Worm (Caenorhabditis elegans): Measurements from ENCODE around the gene fbxa-10.
A peak's percentile ranks its signal among the peaks of the same experiment; 100 is the strongest.

fbxa-10 gene

ce11 chrIII:966259-966658, 14.1 kb downstream of the fbxa-10 start:
- no peak for TF ChIP-seq tab-1 (GFP tag; IDR thresholded peaks at IDR 0.05)
- TF ChIP-seq flt-1 (GFP tag; IDR thresholded peaks at IDR 0.05) = no peak
- no peak for TF ChIP-seq T22C8.4 (GFP tag; IDR thresholded peaks at IDR 0.05)
- no peak for TF ChIP-seq klf-2 (GFP tag; conservative IDR thresholded peaks at IDR 0.05)

- TF ChIP-seq cog-1 (tag; optimal IDR thresholded peaks at IDR 0.05) (no peak), klf-2 (GFP tag; conservative IDR thresholded peaks at IDR 0.05) (no peak), tab-1 (GFP tag; IDR thresholded peaks at IDR 0.05) (peak; percentile 61; the same call in 1 of the 2 replicates)
These were observed 18.7 kb downstream of the fbxa-10 start for ce11 chrIII:970928-971327.

DNA sequence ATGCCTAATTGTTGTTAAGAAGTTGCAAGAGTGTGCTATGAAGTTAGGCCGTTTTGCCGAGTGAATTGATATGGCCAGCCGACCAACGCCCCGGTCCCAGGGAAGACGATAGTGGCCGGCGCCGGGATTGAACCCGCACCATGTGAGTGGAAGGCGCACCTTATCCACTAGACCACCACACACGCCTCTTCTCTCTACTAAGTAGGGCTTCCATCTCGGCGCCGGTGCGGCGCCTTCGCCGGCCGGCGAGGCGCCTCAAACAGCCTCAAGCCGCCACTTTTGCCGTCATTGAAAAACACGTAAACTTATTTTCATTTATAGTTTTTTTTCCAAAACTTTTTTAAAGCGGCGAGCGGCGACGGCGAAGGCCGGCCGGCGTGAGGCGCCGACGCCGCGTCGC, 26.7 kb downstream of the fbxa-10 start:
- TF ChIP-seq flt-1 (GFP tag; IDR thresholded peaks at IDR 0.05) = 0 out of 2 replicates have a peak, but pooled peaks have one; percentile 15
- no peak for TF ChIP-seq tab-1 (GFP tag; IDR thresholded peaks at IDR 0.05)

ce11 chrIII:981960-982359, 29.8 kb downstream of the fbxa-10 start:
- no peak for TF ChIP-seq ref-1 (GFP tag; conservative IDR thresholded peaks at IDR 0.05)
- no peak for TF ChIP-seq flt-1 (GFP tag; IDR thresholded peaks at IDR 0.05)
- TF ChIP-seq T22C8.4 (GFP tag; IDR thresholded peaks at IDR 0.05) = peak; percentile 70
- no peak for TF ChIP-seq ztf-29 (GFP tag; IDR thresholded peaks at IDR 0.05)

DNA sequence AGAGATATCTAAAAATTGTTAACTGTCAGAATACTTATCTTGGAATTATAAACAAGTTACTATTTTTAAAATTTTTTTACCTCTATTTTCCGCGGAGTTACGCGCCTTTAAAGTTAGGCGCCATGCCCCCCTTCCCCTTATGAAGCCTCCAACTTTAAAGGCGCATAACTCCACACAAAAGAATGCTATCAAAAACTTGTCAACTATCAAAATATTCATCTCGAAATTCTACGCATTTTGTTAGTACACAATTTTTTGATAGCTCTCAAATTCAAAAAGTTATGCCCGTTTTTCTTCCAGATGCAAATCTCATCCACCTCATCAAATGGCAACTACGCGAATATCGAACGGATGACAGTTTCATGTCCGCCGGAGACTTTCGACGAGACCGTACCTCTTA, 30.8 kb downstream of the fbxa-10 start, which contains the start of gene tbc-10:
tbc-10 (plus strand) TSS at position 301 of the 400 bp plus-strand sequence.
- TF ChIP-seq flt-1 (GFP tag; IDR thresholded peaks at IDR 0.05) (no peak), cog-1 (tag; optimal IDR thresholded peaks at IDR 0.05) (no peak), ref-1 (GFP tag; conservative IDR thresholded peaks at IDR 0.05) (no peak), ztf-29 (GFP tag; IDR thresholded peaks at IDR 0.05) (no peak), klf-2 (GFP tag; conservative IDR thresholded peaks at IDR 0.05) (no peak), T22C8.4 (GFP tag; IDR thresholded peaks at IDR 0.05) (no peak), tab-1 (GFP tag; IDR thresholded peaks at IDR 0.05) (no peak), med-1 (GFP tag; optimal IDR thresholded peaks at IDR 0.05; ENCODE audit: insufficient read depth) (no peak), ztf-23 (GFP tag; IDR thresholded peaks at IDR 0.05) (no peak)

ce11 chrIII:989558-989957, 37.4 kb downstream of the fbxa-10 start:
- TF ChIP-seq cog-1 (tag; optimal IDR thresholded peaks at IDR 0.05) = no peak
- no peak for TF ChIP-seq ztf-29 (GFP tag; IDR thresholded peaks at IDR 0.05)
- TF ChIP-seq ref-1 (GFP tag; conservative IDR thresholded peaks at IDR 0.05) = no peak
- TF ChIP-seq ztf-23 (GFP tag; IDR thresholded peaks at IDR 0.05) = no peak
- TF ChIP-seq flt-1 (GFP tag; IDR thresholded peaks at IDR 0.05) = no peak
- no peak for TF ChIP-seq med-1 (GFP tag; optimal IDR thresholded peaks at IDR 0.05; ENCODE audit: insufficient read depth)
- TF ChIP-seq klf-2 (GFP tag; conservative IDR thresholded peaks at IDR 0.05) = no peak
- no peak for TF ChIP-seq tab-1 (GFP tag; IDR thresholded peaks at IDR 0.05)
- TF ChIP-seq T22C8.4 (GFP tag; IDR thresholded peaks at IDR 0.05) = no peak

DNA sequence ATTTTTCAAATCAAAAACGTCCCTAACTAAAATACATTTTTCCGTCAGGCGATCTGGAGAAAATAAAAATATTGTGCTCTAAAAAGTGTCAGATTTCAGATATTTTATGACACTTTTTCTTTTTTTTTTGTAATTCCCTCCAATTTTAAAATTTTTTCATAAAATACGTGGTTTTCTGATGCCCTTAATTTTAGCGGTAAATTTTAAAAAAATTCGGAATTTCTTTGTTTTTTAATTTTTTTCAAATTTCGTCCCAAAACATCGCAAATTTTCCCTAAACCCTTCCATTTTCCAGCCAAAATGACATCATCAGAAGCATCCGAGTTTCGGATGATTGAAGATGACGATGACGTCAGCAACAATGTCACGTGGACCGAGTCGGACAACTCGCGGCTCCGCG, 39.4 kb downstream of the fbxa-10 start, which contains the start of gene trp-2:
trp-2 (plus strand) TSS at position 301 of the 400 bp plus-strand sequence.
- TF ChIP-seq ztf-23 (GFP tag; IDR thresholded peaks at IDR 0.05) (no peak), med-1 (GFP tag; optimal IDR thresholded peaks at IDR 0.05; ENCODE audit: insufficient read depth) (no peak), cog-1 (tag; optimal IDR thresholded peaks at IDR 0.05) (no peak), T22C8.4 (GFP tag; IDR thresholded peaks at IDR 0.05) (no peak), tab-1 (GFP tag; IDR thresholded peaks at IDR 0.05) (no peak), ztf-29 (GFP tag; IDR thresholded peaks at IDR 0.05) (no peak), klf-2 (GFP tag; conservative IDR thresholded peaks at IDR 0.05) (no peak), ref-1 (GFP tag; conservative IDR thresholded peaks at IDR 0.05) (no peak), flt-1 (GFP tag; IDR thresholded peaks at IDR 0.05) (no peak)

- TF ChIP-seq cog-1 (tag; optimal IDR thresholded peaks at IDR 0.05) (no peak), tab-1 (GFP tag; IDR thresholded peaks at IDR 0.05) (no peak), ref-1 (GFP tag; conservative IDR thresholded peaks at IDR 0.05) (no peak), flt-1 (GFP tag; IDR thresholded peaks at IDR 0.05) (no peak), T22C8.4 (GFP tag; IDR thresholded peaks at IDR 0.05) (peak; percentile 75), klf-2 (GFP tag; conservative IDR thresholded peaks at IDR 0.05) (no peak)
These were observed 44.4 kb downstream of the fbxa-10 start for ce11 chrIII:996564-996963.

- TF ChIP-seq T22C8.4 (GFP tag; IDR thresholded peaks at IDR 0.05) (peak; percentile 60), klf-2 (GFP tag; conservative IDR thresholded peaks at IDR 0.05) (no peak), tab-1 (GFP tag; IDR thresholded peaks at IDR 0.05) (no peak)
These were observed 46.7 kb downstream of the fbxa-10 start for ce11 chrIII:998855-999254.

ce11 chrIII:1001297-1001696, 49.1 kb downstream of the fbxa-10 start, which contains the start of gene R06B10.7:
R06B10.7 (minus strand) TSS chrIII:1001397.
- TF ChIP-seq med-1 (GFP tag; optimal IDR thresholded peaks at IDR 0.05; ENCODE audit: insufficient read depth) (no peak), ref-1 (GFP tag; conservative IDR thresholded peaks at IDR 0.05) (no peak), ztf-29 (GFP tag; IDR thresholded peaks at IDR 0.05) (no peak), flt-1 (GFP tag; IDR thresholded peaks at IDR 0.05) (no peak), klf-2 (GFP tag; conservative IDR thresholded peaks at IDR 0.05) (no peak), ztf-23 (GFP tag; IDR thresholded peaks at IDR 0.05) (no peak), T22C8.4 (GFP tag; IDR thresholded peaks at IDR 0.05) (no peak), cog-1 (tag; optimal IDR thresholded peaks at IDR 0.05) (no peak), tab-1 (GFP tag; IDR thresholded peaks at IDR 0.05) (no peak)

- TF ChIP-seq ztf-29 (GFP tag; IDR thresholded peaks at IDR 0.05) (no peak), tab-1 (GFP tag; IDR thresholded peaks at IDR 0.05) (no peak), cog-1 (tag; optimal IDR thresholded peaks at IDR 0.05) (no peak), flt-1 (GFP tag; IDR thresholded peaks at IDR 0.05) (no peak), med-1 (GFP tag; optimal IDR thresholded peaks at IDR 0.05; ENCODE audit: insufficient read depth) (no peak), T22C8.4 (GFP tag; IDR thresholded peaks at IDR 0.05) (no peak), klf-2 (GFP tag; conservative IDR thresholded peaks at IDR 0.05) (no peak), ztf-23 (GFP tag; IDR thresholded peaks at IDR 0.05) (no peak), ref-1 (GFP tag; conservative IDR thresholded peaks at IDR 0.05) (no peak)
These were observed 50.3 kb downstream of the fbxa-10 start, which contains the start of gene clec-150 for ce11 chrIII:1002510-1002909. clec-150 (plus strand) TSS chrIII:1002707.
